Worm (Caenorhabditis elegans): Measurements from ENCODE around the gene K06B4.15.

DNA sequence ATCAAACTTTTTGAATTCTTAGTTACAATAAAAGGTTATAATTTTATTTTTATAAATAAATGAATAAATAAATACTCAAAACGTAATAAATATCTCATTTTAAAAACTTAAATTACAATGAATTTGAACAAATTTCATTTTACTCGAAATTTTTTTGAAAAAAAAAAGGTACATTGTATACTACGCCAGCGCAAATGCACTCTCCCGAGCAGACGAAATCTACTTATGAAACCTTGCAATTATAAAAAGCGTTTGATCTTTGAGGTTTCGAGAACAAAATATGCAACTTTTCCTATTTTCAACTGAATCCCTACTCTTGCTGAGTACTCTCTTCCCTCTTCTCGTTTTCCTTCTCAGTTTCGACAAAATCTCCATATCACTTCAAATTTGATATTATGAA lies 17.4 kb downstream of the K06B4.15 start, which contains the start of gene nhr-197:
- TF ChIP-seq aly-1 (tag; optimal IDR thresholded peaks at IDR 0.05), result no peak
- no peak for TF ChIP-seq ceh-36 (tag; optimal IDR thresholded peaks at IDR 0.05)

Data from whole organism, early embryonic.